Fruit fly (Drosophila melanogaster): Measurements from ENCODE around the gene CG8065.

The CG8065 gene

DNA sequence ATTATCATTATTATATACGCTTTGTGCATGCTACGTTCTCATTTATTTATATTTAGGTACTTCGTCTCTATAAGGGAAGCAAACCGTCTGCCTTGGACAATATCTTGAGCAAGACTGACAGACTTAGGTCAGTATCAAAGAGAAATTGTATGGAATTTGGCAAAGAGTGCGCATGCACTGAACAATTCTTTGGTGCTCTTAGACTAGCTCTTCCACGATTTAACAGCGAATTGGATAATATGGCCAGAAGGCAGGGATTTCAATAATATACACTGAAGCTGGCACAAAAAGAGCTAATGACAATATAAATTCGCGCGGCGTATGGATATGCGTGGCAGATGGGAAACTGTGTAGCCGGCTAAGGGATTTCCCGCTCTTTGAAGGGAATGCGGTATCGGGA lies 28.6 kb upstream of the CG8065 start:
- TF ChIP-seq CG6163 (GFP tag; IDR thresholded peaks at IDR 0.05) (no peak), pdm3 (GFP tag; optimal IDR thresholded peaks at IDR 0.05) (no peak), eg (GFP tag; IDR thresholded peaks at IDR 0.05) (no peak), OdsH (GFP tag; optimal IDR thresholded peaks at IDR 0.05) (no peak), Ets21C (GFP tag; optimal IDR thresholded peaks at IDR 0.05) (no peak), CG8319 (GFP tag; optimal IDR thresholded peaks at IDR 0.05) (no peak), cyc (GFP tag; optimal IDR thresholded peaks at IDR 0.05) (no peak), Lpt (GFP tag; optimal IDR thresholded peaks at IDR 0.05) (no peak), CG6276 (GFP tag; optimal IDR thresholded peaks at IDR 0.05) (no peak), fd85E (GFP tag; optimal IDR thresholded peaks at IDR 0.05) (no peak)

DNA sequence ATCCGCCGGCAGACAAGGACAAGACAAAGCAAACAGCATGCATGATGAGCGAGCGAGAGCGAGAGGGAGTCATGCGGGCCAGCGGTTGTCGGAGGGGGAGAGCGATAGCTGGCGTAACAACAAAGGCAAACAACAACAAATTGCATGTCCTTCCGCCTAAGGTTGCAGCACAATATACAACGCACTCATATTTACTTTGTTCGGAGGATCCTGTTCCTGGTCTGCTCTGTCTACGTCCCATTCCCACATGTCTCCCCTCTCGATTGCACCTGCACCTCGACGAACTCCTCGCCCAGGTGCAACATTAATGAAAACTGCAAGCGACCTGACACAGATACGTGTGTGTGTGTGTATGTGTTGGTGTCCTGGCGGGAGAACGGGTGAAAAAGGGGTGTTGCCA lies 26.3 kb upstream of the CG8065 start:
- no peak for TF ChIP-seq CG32006 (GFP tag; optimal IDR thresholded peaks at IDR 0.05)
- no peak for TF ChIP-seq Hr4 (GFP tag; optimal IDR thresholded peaks at IDR 0.05)
- TF ChIP-seq CG11294 (GFP tag; IDR thresholded peaks at IDR 0.05): no peak
- TF ChIP-seq CG10669 (GFP tag; optimal IDR thresholded peaks at IDR 0.05): no peak
- no peak for TF ChIP-seq Ets96B (tag; optimal IDR thresholded peaks at IDR 0.05)

dm6 chr3L:10197360-10197759 lies 18.1 kb upstream of the CG8065 start:
- TF ChIP-seq salr (GFP tag; optimal IDR thresholded peaks at IDR 0.05) (no peak), Met (GFP tag; optimal IDR thresholded peaks at IDR 0.05) (no peak), CG32006 (GFP tag; optimal IDR thresholded peaks at IDR 0.05) (no peak), Ets96B (tag; optimal IDR thresholded peaks at IDR 0.05) (no peak), CG11902 (GFP tag; optimal IDR thresholded peaks at IDR 0.05) (no peak), Eip78C (GFP tag) (no peak), CG3919 (GFP tag; optimal IDR thresholded peaks at IDR 0.05) (no peak), cyc (GFP tag; optimal IDR thresholded peaks at IDR 0.05) (no peak)

- TF ChIP-seq cyc (GFP tag; optimal IDR thresholded peaks at IDR 0.05) (no peak), CG11762 (GFP tag; optimal IDR thresholded peaks at IDR 0.05; ENCODE audit: insufficient read depth) (no peak), CG10669 (GFP tag; optimal IDR thresholded peaks at IDR 0.05) (no peak), spab (GFP tag; optimal IDR thresholded peaks at IDR 0.05) (peak; percentile 17), CG31627 (GFP tag; optimal IDR thresholded peaks at IDR 0.05) (no peak), CG6808 (GFP tag; optimal IDR thresholded peaks at IDR 0.05) (no peak), acj6 (GFP tag; optimal IDR thresholded peaks at IDR 0.05) (peak; percentile 35), fkh (GFP tag; optimal IDR thresholded peaks at IDR 0.05) (no peak), ss (GFP tag; optimal IDR thresholded peaks at IDR 0.05) (peak; percentile 18 to 26), CG6792 (GFP tag; optimal IDR thresholded peaks at IDR 0.05) (no peak), CG6163 (GFP tag; IDR thresholded peaks at IDR 0.05) (0 out of 3 replicates have a peak, but pooled peaks have one; percentile 5), pdm3 (GFP tag; optimal IDR thresholded peaks at IDR 0.05) (peak; percentile 18), CG7368 (GFP tag; optimal IDR thresholded peaks at IDR 0.05) (no peak), Sox14 (GFP tag; optimal IDR thresholded peaks at IDR 0.05) (peak; percentile 8), Smox (GFP tag; optimal IDR thresholded peaks at IDR 0.05) (no peak), CG9139 (GFP tag; optimal IDR thresholded peaks at IDR 0.05) (no peak), CG34406 (GFP tag; optimal IDR thresholded peaks at IDR 0.05) (no peak), Hr4 (GFP tag; optimal IDR thresholded peaks at IDR 0.05) (peak; percentile 63), Eip93F (GFP tag; optimal IDR thresholded peaks at IDR 0.05) (no peak), fd85E (GFP tag; optimal IDR thresholded peaks at IDR 0.05) (no peak), vri (GFP tag; optimal IDR thresholded peaks at IDR 0.05) (no peak), Hr39 (GFP tag; optimal IDR thresholded peaks at IDR 0.05) (no peak), CG8119 (GFP tag; IDR thresholded peaks at IDR 0.05) (peak; percentile 74), Blimp-1 (GFP tag; optimal IDR thresholded peaks at IDR 0.05) (no peak), CG8319 (GFP tag; optimal IDR thresholded peaks at IDR 0.05) (no peak), CG11902 (GFP tag; optimal IDR thresholded peaks at IDR 0.05) (no peak), Met (GFP tag; optimal IDR thresholded peaks at IDR 0.05) (no peak), CG32006 (GFP tag; optimal IDR thresholded peaks at IDR 0.05) (peak; percentile 72), CG1621 (tag; optimal IDR thresholded peaks at IDR 0.05) (no peak), net (GFP tag; optimal IDR thresholded peaks at IDR 0.05) (peak; percentile 22), dsx (GFP tag; optimal IDR thresholded peaks at IDR 0.05; ENCODE audit: poor library complexity, severe bottlenecking) (peak; percentile 20), CG16779 (tag; optimal IDR thresholded peaks at IDR 0.05) (no peak), CG11294 (GFP tag; IDR thresholded peaks at IDR 0.05) (no peak), achi (GFP tag; optimal IDR thresholded peaks at IDR 0.05) (peak; percentile 31), salr (GFP tag; optimal IDR thresholded peaks at IDR 0.05) (peak in 1 of 2 experiments; percentile 60), Gug (GFP tag; IDR thresholded peaks at IDR 0.05) (no peak), CG8632 (GFP tag; optimal IDR thresholded peaks at IDR 0.05) (peak; percentile 25)
Measured at dm6 chr3L:10198571-10198970, 16.9 kb upstream of the CG8065 start.

Data from whole organism, prepupa.